Worm (Caenorhabditis elegans): ENCODE measurements around the gene chil-6.

- TF ChIP-seq nhr-237 (tag; optimal IDR thresholded peaks at IDR 0.05) (no peak), hlh-1 (tag; optimal IDR thresholded peaks at IDR 0.05) (no peak), unc-62 (GFP tag; optimal IDR thresholded peaks at IDR 0.05) (no peak), elt-3 (tag; optimal IDR thresholded peaks at IDR 0.05) (no peak), bed-3 (GFP tag; optimal IDR thresholded peaks at IDR 0.05) (no peak), snpc-4 (tag; optimal IDR thresholded peaks at IDR 0.05) (no peak), mab-5 (tag; optimal IDR thresholded peaks at IDR 0.05) (no peak), unc-39 (tag; optimal IDR thresholded peaks at IDR 0.05) (no peak), ztf-11 (tag; optimal IDR thresholded peaks at IDR 0.05) (no peak)
These were observed 28.6 kb downstream of the chil-6 start, which contains the start of gene ZK938.1 for ce11 chrII:9829108-9829507.
